Worm (Caenorhabditis elegans): ENCODE data around the gene srg-38.

Gene srg-38

DNA sequence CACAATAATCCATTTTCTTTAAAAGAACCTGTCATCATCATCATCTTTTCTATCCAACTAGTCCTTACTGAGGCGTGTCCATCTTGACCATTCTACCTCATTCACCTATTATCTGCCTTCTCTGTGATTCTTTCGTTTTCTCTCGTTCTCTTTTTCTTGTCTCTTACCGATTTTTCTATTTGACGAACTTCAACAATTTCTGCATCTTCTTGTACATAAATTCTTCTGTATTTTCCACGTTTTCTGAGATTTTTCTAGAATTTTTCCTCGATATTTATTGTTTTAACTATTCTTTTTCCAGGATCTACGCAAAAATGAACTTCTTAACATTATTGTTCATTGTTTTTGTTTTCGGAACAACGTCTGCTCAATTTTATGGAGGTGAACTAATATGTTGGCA is 27.5 kb upstream of the srg-38 start, which contains the start of gene cnc-10:
Gene cnc-10 (plus strand): TSS at position 301 of the 400 bp plus-strand sequence.
- no peak for TF ChIP-seq med-1 (GFP tag; optimal IDR thresholded peaks at IDR 0.05; ENCODE audit: insufficient read depth)
- TF ChIP-seq tab-1 (GFP tag; IDR thresholded peaks at IDR 0.05): no peak
- TF ChIP-seq ztf-23 (GFP tag; IDR thresholded peaks at IDR 0.05): no peak
- no peak for TF ChIP-seq flt-1 (GFP tag; IDR thresholded peaks at IDR 0.05)
- TF ChIP-seq ztf-29 (GFP tag; IDR thresholded peaks at IDR 0.05): no peak
- no peak for TF ChIP-seq cog-1 (tag; optimal IDR thresholded peaks at IDR 0.05)
- TF ChIP-seq ref-1 (GFP tag; conservative IDR thresholded peaks at IDR 0.05): no peak
- TF ChIP-seq T22C8.4 (GFP tag; IDR thresholded peaks at IDR 0.05): no peak
- no peak for TF ChIP-seq klf-2 (GFP tag; conservative IDR thresholded peaks at IDR 0.05)

DNA sequence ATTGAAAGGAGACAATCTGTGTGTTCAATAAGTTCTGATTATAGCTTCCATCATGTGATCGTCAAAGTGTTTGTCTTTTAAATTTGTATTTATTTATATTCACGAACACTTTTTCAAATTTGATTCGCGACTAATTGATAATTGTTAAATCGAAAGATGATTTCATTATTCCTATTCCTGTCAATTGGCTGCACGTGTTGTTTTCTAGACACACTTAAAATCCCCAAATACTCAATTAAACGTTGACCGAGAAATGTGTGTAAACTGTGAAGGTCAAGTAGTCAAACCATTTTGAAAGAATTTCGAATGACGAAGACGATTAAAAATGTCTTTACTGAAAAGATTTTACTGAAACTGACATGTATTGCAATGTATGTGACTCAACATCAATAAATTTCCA is 25.5 kb upstream of the srg-38 start:
- TF ChIP-seq cog-1 (tag; optimal IDR thresholded peaks at IDR 0.05) (no peak), tab-1 (GFP tag; IDR thresholded peaks at IDR 0.05) (no peak), klf-2 (GFP tag; conservative IDR thresholded peaks at IDR 0.05) (no peak), ztf-23 (GFP tag; IDR thresholded peaks at IDR 0.05) (no peak), T22C8.4 (GFP tag; IDR thresholded peaks at IDR 0.05) (no peak), med-1 (GFP tag; optimal IDR thresholded peaks at IDR 0.05; ENCODE audit: insufficient read depth) (no peak), flt-1 (GFP tag; IDR thresholded peaks at IDR 0.05) (no peak), ref-1 (GFP tag; conservative IDR thresholded peaks at IDR 0.05) (no peak), ztf-29 (GFP tag; IDR thresholded peaks at IDR 0.05) (no peak)

DNA sequence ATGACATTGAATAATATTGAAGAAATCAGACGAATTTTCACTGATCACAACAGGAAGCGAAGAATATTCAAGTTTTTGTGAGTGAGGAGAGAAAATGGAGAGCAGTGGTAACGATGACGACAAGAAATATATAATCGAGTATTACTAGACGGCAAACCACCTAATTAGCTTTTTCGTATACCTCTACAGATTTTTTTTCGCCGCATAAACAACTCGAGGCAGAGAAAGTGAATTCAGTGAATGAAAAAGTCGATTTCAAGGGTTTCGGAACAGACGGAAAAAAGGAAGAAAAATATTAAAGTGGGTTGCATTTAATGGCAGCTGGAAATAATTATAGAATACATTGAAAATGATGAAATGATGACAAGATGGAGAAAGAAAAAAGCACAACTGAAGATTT is 22.1 kb upstream of the srg-38 start, which contains the start of gene gpa-1:
Gene gpa-1 (minus strand): TSS at position 101 of the 400 bp plus-strand sequence.
- TF ChIP-seq ztf-23 (GFP tag; IDR thresholded peaks at IDR 0.05) (no peak), flt-1 (GFP tag; IDR thresholded peaks at IDR 0.05) (no peak), ref-1 (GFP tag; conservative IDR thresholded peaks at IDR 0.05) (no peak), tab-1 (GFP tag; IDR thresholded peaks at IDR 0.05) (no peak), T22C8.4 (GFP tag; IDR thresholded peaks at IDR 0.05) (no peak), ztf-29 (GFP tag; IDR thresholded peaks at IDR 0.05) (no peak), cog-1 (tag; optimal IDR thresholded peaks at IDR 0.05) (no peak), klf-2 (GFP tag; conservative IDR thresholded peaks at IDR 0.05) (no peak), med-1 (GFP tag; optimal IDR thresholded peaks at IDR 0.05; ENCODE audit: insufficient read depth) (no peak)

DNA sequence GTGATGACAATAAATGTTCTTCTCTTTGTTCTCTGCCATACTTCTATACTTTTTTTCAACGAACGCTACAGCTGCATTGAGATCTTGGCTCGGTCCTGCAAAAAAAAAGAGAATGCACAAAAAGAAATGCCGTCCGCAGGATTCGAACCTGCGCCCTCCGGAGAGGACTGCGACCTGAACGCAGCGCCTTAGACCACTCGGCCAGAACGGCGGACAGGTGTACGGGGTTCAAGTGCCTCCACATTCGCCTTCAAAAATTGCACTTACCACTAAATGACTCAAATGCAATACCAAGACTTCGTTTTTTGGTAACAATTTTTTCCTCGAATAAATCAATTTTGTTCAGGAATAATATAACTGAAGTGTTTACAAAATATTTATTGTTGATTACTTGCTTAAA is 19.2 kb upstream of the srg-38 start:
- TF ChIP-seq cog-1 (tag; optimal IDR thresholded peaks at IDR 0.05) (no peak), ztf-29 (GFP tag; IDR thresholded peaks at IDR 0.05) (no peak), tab-1 (GFP tag; IDR thresholded peaks at IDR 0.05) (no peak), ref-1 (GFP tag; conservative IDR thresholded peaks at IDR 0.05) (no peak), klf-2 (GFP tag; conservative IDR thresholded peaks at IDR 0.05) (no peak), med-1 (GFP tag; optimal IDR thresholded peaks at IDR 0.05; ENCODE audit: insufficient read depth) (no peak), T22C8.4 (GFP tag; IDR thresholded peaks at IDR 0.05) (no peak), flt-1 (GFP tag; IDR thresholded peaks at IDR 0.05) (no peak), ztf-23 (GFP tag; IDR thresholded peaks at IDR 0.05) (no peak)

DNA sequence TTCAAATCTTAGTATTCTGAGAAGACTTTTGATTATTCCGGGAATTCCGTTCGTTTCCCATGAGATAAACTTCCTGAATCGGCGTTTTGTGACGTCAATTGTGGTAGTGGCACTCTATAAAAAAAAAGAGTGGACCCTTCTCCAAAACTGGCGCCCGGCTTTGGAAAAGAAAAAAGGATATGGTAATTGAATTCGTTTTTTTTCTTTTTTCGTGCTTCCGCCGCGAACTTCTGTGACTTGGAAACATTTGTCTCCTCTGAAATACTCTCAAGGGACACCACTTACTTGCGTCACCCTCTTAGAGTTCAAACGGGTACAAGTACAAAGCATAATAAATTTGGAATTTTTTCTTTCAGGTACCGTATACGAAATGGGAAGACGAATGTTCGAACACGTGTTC is 17.2 kb upstream of the srg-38 start:
- TF ChIP-seq med-1 (GFP tag; optimal IDR thresholded peaks at IDR 0.05; ENCODE audit: insufficient read depth) (no peak), ztf-29 (GFP tag; IDR thresholded peaks at IDR 0.05) (no peak), T22C8.4 (GFP tag; IDR thresholded peaks at IDR 0.05) (no peak), cog-1 (tag; optimal IDR thresholded peaks at IDR 0.05) (no peak)

DNA sequence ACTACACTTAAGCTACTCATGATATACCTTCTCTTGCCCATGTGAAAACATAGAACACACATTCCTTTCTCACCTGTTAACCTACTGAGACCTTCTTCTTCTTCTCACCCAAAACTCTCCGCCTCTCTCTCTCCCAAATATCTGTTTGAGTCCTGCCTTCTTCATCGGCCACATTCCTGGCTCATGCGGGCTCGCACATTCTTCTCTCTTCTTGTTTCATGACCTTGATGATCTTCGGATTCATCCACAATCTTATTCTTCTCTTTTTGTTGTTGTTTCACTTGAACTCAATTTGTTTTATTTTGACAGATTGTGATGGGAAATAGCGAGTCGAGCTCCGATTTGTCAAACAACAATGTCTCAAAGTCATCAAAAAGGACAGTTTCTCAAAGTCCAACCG is 16.5 kb upstream of the srg-38 start, which contains the start of gene T19C4.5:
Gene T19C4.5 (plus strand): TSS at position 308 of the 400 bp plus-strand sequence.
- TF ChIP-seq flt-1 (GFP tag; IDR thresholded peaks at IDR 0.05) (no peak), ztf-23 (GFP tag; IDR thresholded peaks at IDR 0.05) (no peak), ztf-29 (GFP tag; IDR thresholded peaks at IDR 0.05) (no peak), ref-1 (GFP tag; conservative IDR thresholded peaks at IDR 0.05) (no peak), med-1 (GFP tag; optimal IDR thresholded peaks at IDR 0.05; ENCODE audit: insufficient read depth) (no peak), tab-1 (GFP tag; IDR thresholded peaks at IDR 0.05) (no peak), T22C8.4 (GFP tag; IDR thresholded peaks at IDR 0.05) (no peak), cog-1 (tag; optimal IDR thresholded peaks at IDR 0.05) (no peak), klf-2 (GFP tag; conservative IDR thresholded peaks at IDR 0.05) (no peak)

DNA sequence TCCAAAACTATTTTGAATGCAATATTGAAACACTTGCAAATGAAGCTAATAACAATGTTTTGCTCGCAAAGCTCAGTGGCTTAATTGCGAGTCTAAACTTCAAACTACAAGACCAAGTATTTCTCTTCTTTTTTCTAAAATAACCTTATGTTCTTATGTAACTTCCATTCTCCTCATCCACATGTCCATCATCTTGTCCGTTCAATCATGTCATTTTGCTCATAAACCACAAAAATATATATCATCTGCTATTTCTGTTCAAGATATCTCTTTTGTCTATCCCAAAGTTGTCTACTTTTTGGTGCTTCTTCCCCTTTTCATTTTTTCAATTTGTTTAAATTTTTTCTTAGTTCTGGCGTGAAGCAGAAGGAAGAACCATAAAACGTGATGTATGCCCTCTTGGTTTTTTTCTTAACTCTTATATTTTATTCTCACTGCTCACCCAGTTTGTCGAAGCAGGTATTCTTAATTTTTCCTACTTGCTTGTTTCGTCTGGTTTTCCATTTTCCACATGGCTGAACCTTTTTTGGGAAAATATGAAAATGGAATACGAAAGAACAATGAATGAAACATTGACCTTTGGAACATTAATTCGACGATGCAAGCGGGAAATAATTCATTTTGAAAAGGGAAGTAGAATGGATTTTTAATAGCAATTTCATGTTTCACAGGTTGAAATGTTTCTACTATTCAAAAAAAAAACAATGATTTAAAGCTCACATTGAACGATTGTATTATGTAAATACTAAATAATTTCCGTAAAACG is 15.3 kb upstream of the srg-38 start:
- no peak for TF ChIP-seq flt-1 (GFP tag; IDR thresholded peaks at IDR 0.05)
- TF ChIP-seq tab-1 (GFP tag; IDR thresholded peaks at IDR 0.05): no peak
- TF ChIP-seq ref-1 (GFP tag; conservative IDR thresholded peaks at IDR 0.05): no peak
- no peak for TF ChIP-seq T22C8.4 (GFP tag; IDR thresholded peaks at IDR 0.05)
- TF ChIP-seq ztf-29 (GFP tag; IDR thresholded peaks at IDR 0.05): no peak
- no peak for TF ChIP-seq klf-2 (GFP tag; conservative IDR thresholded peaks at IDR 0.05)
- no peak for TF ChIP-seq med-1 (GFP tag; optimal IDR thresholded peaks at IDR 0.05; ENCODE audit: insufficient read depth)
- no peak for TF ChIP-seq cog-1 (tag; optimal IDR thresholded peaks at IDR 0.05)
- no peak for TF ChIP-seq ztf-23 (GFP tag; IDR thresholded peaks at IDR 0.05)

DNA sequence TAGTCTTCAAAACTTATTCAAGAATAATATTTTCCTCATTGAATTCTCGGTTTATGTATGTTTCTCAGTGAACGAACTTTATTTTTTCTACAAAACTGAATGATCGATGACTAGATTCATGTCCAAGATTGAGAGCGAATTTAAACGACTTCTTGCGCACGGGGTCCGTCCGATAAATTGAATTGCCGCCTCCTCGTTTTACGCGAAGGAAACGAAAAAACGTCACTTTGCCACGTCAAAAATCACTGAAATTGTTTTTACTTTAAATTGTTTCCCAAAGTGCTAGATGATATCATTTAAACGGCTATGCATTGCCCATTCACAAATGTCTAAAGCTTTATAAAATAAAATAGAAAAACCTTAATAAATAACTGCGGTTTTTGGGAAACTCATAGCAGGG is 12.3 kb upstream of the srg-38 start:
- TF ChIP-seq tab-1 (GFP tag; IDR thresholded peaks at IDR 0.05): no peak
- no peak for TF ChIP-seq ztf-23 (GFP tag; IDR thresholded peaks at IDR 0.05)
- TF ChIP-seq klf-2 (GFP tag; conservative IDR thresholded peaks at IDR 0.05): no peak
- no peak for TF ChIP-seq ztf-29 (GFP tag; IDR thresholded peaks at IDR 0.05)
- no peak for TF ChIP-seq T22C8.4 (GFP tag; IDR thresholded peaks at IDR 0.05)
- no peak for TF ChIP-seq cog-1 (tag; optimal IDR thresholded peaks at IDR 0.05)
- TF ChIP-seq flt-1 (GFP tag; IDR thresholded peaks at IDR 0.05): no peak
- no peak for TF ChIP-seq ref-1 (GFP tag; conservative IDR thresholded peaks at IDR 0.05)
- TF ChIP-seq med-1 (GFP tag; optimal IDR thresholded peaks at IDR 0.05; ENCODE audit: insufficient read depth): no peak

DNA sequence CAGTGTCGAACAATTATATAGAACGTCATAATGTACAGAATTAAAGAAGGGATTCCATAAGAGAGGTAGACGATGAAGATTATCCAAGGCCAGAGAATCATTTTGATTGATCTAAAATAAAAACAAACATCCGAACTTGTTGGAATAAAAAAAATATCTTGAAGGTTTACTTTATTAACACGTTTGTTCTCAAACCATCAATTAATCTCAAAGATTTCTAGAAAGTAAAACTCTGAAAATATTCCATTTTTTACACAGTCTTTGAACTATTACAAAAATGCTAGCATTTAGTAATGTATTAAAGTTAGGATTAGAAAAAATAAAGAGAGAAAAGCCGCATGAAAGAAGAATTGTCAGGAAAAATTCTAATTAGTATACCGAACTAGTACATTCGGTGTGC is 9.0 kb upstream of the srg-38 start, which contains the start of gene srg-40:
Gene srg-40 (minus strand): TSS at position 101 of the 400 bp plus-strand sequence.
- TF ChIP-seq tab-1 (GFP tag; IDR thresholded peaks at IDR 0.05) (no peak), ztf-23 (GFP tag; IDR thresholded peaks at IDR 0.05) (no peak), flt-1 (GFP tag; IDR thresholded peaks at IDR 0.05) (no peak), T22C8.4 (GFP tag; IDR thresholded peaks at IDR 0.05) (no peak), med-1 (GFP tag; optimal IDR thresholded peaks at IDR 0.05; ENCODE audit: insufficient read depth) (no peak)

Measured in whole organism, midembryonic.